Fruit fly (Drosophila melanogaster): ENCODE measurements around the gene sfl.

- TF ChIP-seq CG8119 (GFP tag; IDR thresholded peaks at IDR 0.05) (peak; percentile 72), CG6163 (GFP tag; IDR thresholded peaks at IDR 0.05) (peak; percentile 21; the same call in 1 of the 3 replicates), eg (GFP tag; IDR thresholded peaks at IDR 0.05) (peak; percentile 55; the same call in 2 of the 3 replicates)
Measured at dm6 chr3L:6453482-6453881, 42.0 kb upstream of the sfl start.

Measured in whole organism, prepupa.